Worm (Caenorhabditis elegans): ENCODE measurements around the gene W08G11.1.

DNA sequence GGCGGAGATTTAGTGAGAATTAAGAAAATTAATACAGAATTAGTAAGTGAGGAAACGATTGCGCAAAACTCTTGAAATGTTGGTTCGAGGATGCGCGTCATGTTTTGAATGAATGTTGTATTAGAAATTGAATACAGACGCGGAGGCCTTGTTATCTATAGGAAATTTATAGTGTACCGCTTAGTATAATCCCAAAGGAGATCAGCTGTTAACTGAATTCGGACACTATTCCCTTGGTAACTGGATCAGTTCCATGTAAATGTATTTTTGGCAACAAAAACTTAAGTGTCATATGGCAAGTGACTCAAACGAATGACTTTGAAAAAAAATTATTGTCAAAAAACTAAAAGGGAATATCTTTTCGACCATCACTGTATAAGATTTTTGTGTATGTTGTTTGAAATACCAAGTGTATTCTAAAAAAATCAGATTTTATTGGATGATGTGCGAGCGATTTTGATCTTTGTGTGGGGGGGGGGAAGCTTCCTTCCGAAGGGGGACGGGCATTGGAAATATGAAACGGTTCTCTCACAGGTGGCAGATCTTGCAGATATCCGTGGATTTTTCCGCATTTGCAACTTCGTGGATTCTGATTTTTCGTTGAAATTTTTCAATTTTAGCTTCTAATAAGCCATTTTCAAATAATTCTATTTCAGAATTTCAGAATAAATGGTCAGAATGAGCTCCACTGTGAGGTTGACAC lies at the start of gene W08G11.1, which contains the start of gene W08G11.5:
- TF ChIP-seq pes-1 (GFP tag; IDR thresholded peaks at IDR 0.05) = no peak
- no peak for TF ChIP-seq ama-1 (optimal IDR thresholded peaks at IDR 0.05)
- TF ChIP-seq flt-1 (GFP tag; IDR thresholded peaks at IDR 0.05) = no peak

All from whole organism, early embryonic.